Fruit fly (Drosophila melanogaster): Measurements from ENCODE around the gene CG14073.

CG14073 gene

dm6 chr3L:18800100-18800841, 20.2 kb downstream of the CG14073 start (continued):
- TF ChIP-seq run (tag; optimal IDR thresholded peaks at IDR 0.05) (no peak), CG6813 (GFP tag; optimal IDR thresholded peaks at IDR 0.05) (no peak), Lhr (GFP tag; optimal IDR thresholded peaks at IDR 0.05) (no peak), CG31224 (GFP tag; IDR thresholded peaks at IDR 0.05) (0 out of 2 replicates have a peak, but pooled peaks have one; percentile 11), tll (GFP tag; optimal IDR thresholded peaks at IDR 0.05) (no peak), CG7786 (GFP tag; optimal IDR thresholded peaks at IDR 0.05) (no peak), Oli (tag; optimal IDR thresholded peaks at IDR 0.05) (no peak), Optix (GFP tag; IDR thresholded peaks at IDR 0.05) (no peak), Trl (optimal IDR thresholded peaks at IDR 0.05) (peak; percentile 61 to 91), Trl (GFP tag; optimal IDR thresholded peaks at IDR 0.05) (no peak), hth (optimal IDR thresholded peaks at IDR 0.05) (no peak), CG12219 (GFP tag; optimal IDR thresholded peaks at IDR 0.05) (no peak), CG15601 (tag; optimal IDR thresholded peaks at IDR 0.05) (no peak), Drgx (GFP tag; IDR thresholded peaks at IDR 0.05) (peak; percentile 30), CG4854 (GFP tag; optimal IDR thresholded peaks at IDR 0.05) (no peak), CG6854 (GFP tag; optimal IDR thresholded peaks at IDR 0.05) (no peak), NC2α (GFP tag; optimal IDR thresholded peaks at IDR 0.05) (no peak), TFAM (GFP tag; optimal IDR thresholded peaks at IDR 0.05) (no peak), disco-r (GFP tag; optimal IDR thresholded peaks at IDR 0.05) (no peak), CG32772 (GFP tag; IDR thresholded peaks at IDR 0.05) (no peak), dmrt11E (tag; optimal IDR thresholded peaks at IDR 0.05) (no peak), danr (GFP tag; IDR thresholded peaks at IDR 0.05) (no peak), CG17361 (GFP tag; IDR thresholded peaks at IDR 0.05) (no peak), CG17829 (tag; optimal IDR thresholded peaks at IDR 0.05) (no peak), CG42726 (GFP tag; IDR thresholded peaks at IDR 0.05; ENCODE audit: partially characterized antibody) (no peak), CG10979 (tag; optimal IDR thresholded peaks at IDR 0.05) (no peak), CG17385 (GFP tag; optimal IDR thresholded peaks at IDR 0.05) (peak; percentile 86), ro (GFP tag; IDR thresholded peaks at IDR 0.05) (no peak), HHEX (GFP tag; optimal IDR thresholded peaks at IDR 0.05) (no peak), slbo (GFP tag; IDR thresholded peaks at IDR 0.05) (no peak), CG1024 (GFP tag; IDR thresholded peaks at IDR 0.05) (no peak), tap (tag; optimal IDR thresholded peaks at IDR 0.05) (no peak), CG8924 (tag; optimal IDR thresholded peaks at IDR 0.05) (no peak), Dek (tag; optimal IDR thresholded peaks at IDR 0.05) (no peak), CG18011 (GFP tag; optimal IDR thresholded peaks at IDR 0.05) (no peak), unc-4 (GFP tag; IDR thresholded peaks at IDR 0.05; ENCODE audit: partially characterized antibody) (no peak), inv (GFP tag; IDR thresholded peaks at IDR 0.05; ENCODE audit: partially characterized antibody) (no peak), Dbx (GFP tag; IDR thresholded peaks at IDR 0.05) (0 out of 3 replicates have a peak, but pooled peaks have one; percentile 35), prd (optimal IDR thresholded peaks at IDR 0.05) (no peak), prd (GFP tag; IDR thresholded peaks at IDR 0.05) (no peak), ewg (GFP tag; optimal IDR thresholded peaks at IDR 0.05) (no peak), Fer2 (tag; optimal IDR thresholded peaks at IDR 0.05) (no peak), CG16815 (GFP tag; optimal IDR thresholded peaks at IDR 0.05) (no peak), CG4360 (GFP tag; IDR thresholded peaks at IDR 0.05) (peak; percentile 61), CG33213 (GFP tag; optimal IDR thresholded peaks at IDR 0.05) (no peak), fu2 (GFP tag; optimal IDR thresholded peaks at IDR 0.05) (no peak), tup (GFP tag; optimal IDR thresholded peaks at IDR 0.05) (no peak), row (GFP tag; IDR thresholded peaks at IDR 0.05) (0 out of 3 replicates have a peak, but pooled peaks have one; percentile 13), CG7987 (GFP tag; optimal IDR thresholded peaks at IDR 0.05) (no peak), Gug (GFP tag; IDR thresholded peaks at IDR 0.05) (no peak)

All from whole organism, embryonic.